Worm (Caenorhabditis elegans) whole organism, L3 larva: ENCODE measurements around the gene C33B4.2.

Experiments used
- ceh-9 ChIP-seq: sonication (generic microtip); optimal IDR thresholded peaks from 2 replicates; lab custom pipeline; 2018; ENCODE audit warnings: missing biosample characterization, missing genetic modification characterization
- elt-2 ChIP-seq: sonication (generic microtip); optimal IDR thresholded peaks from 2 replicates; lab custom pipeline; 2016; ENCODE audit warnings: missing genetic modification reagents, mild to moderate bottlenecking, missing genetic modification characterization, missing compliant biosample characterization
- nhr-25 ChIP-seq: sonication (generic microtip); optimal IDR thresholded peaks from 2 replicates; lab custom pipeline; 2017; ENCODE audit warnings: missing biosample characterization, missing genetic modification characterization

DNA sequence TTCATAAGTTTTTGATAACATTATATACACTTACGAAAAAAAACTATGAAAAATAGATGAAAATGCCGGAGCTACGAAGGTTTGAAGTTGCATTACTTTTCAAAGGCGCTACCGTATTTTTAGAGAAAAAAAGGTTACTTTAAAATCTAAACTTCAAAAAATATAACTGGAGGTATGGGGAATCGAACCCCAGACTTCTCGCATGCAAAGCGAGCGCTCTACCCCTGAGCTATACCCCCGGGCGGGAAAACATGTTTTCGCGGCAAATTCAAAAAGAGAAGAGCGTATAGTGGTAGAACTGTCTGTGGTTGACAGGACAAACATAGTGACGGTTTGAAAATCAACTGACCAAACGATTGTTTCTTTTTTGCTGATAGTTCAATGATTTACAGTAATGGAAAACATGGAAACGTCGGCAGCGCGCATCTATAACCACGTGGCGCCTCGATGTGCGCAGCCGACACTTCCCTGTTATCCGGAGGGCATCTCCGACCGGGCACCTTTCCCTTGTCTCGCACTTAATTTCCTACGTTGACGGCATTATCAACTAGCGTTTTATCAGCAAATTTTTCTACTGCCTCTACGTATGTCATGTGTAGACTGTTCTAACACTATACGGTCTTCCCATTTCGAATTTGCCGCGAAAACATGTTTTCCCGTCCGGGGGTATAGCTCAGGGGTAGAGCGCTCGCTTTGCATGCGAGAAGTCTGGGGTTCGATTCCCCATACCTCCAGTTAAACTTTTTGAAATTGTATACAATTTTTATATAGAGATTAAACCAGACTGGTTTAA is 37.9 kb downstream of the C33B4.2 start:
- peak; percentile 67 for TF ChIP-seq elt-2 (tag; lab: Kevin White, UChicago)
- TF ChIP-seq ceh-9 (tag; lab: Kevin White, UChicago): no peak
- TF ChIP-seq nhr-25 (tag; lab: Kevin White, UChicago): peak; percentile 38
